Worm (Caenorhabditis elegans): ENCODE measurements around the gene jud-4.

DNA sequence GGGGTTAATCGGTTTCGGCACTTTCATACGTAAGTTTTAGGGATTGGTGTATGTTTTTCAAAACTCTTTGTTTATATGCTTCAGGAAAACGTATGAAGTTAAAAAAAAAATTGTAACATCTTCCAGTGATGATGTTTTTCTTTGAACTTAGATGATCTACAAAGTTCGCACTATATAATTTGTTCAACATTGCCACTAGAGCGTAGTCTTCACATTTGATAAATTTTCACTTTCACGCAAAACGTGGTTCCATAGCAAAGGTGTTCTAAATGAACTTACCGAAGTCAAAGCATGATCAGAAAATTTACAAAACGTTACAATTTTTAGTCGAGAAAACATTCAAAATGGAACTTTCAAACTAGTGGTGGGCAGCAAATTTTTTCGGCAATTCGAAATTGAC is 21.0 kb upstream of the jud-4 start:
- no peak for TF ChIP-seq dao-5 (tag; optimal IDR thresholded peaks at IDR 0.05)
- TF ChIP-seq him-1 (tag; optimal IDR thresholded peaks at IDR 0.05), result no peak
- no peak for TF ChIP-seq W03F9.2 (tag; optimal IDR thresholded peaks at IDR 0.05)

Measured in whole organism, L4/young adult.